Fruit fly (Drosophila melanogaster) whole organism, embryonic: ENCODE measurements around the gene PDCD-5.

Experiments
- Atf-2 ChIP-seq: fragments of 200-800 bp; sonication (Bioruptor generic); optimal IDR thresholded peaks from 2 replicates; lab custom pipeline; 2016; ENCODE audit warnings: missing biosample characterization, missing genetic modification characterization
- Atf3 ChIP-seq: fragments of 200-800 bp; sonication (Bioruptor generic); optimal IDR thresholded peaks from 3 replicates; lab custom pipeline; 2016; ENCODE audit warnings: missing biosample characterization, missing genetic modification characterization
- Awh ChIP-seq: fragments of 200-800 bp; sonication (Bioruptor generic); IDR thresholded peaks from 2 replicates; pipeline ENCODE4, ENCODE4 v1.3.6; 2022; ENCODE audit warnings: missing biosample characterization, missing genetic modification characterization
- B-H2 ChIP-seq: fragments of 200-800 bp; sonication (Bioruptor generic); optimal IDR thresholded peaks from 2 replicates; lab custom pipeline; 2018; ENCODE audit warnings: missing biosample characterization, mild to moderate bottlenecking, missing genetic modification characterization
- BEAF-32 ChIP-seq: fragments of 200-800 bp; sonication (Bioruptor generic); optimal IDR thresholded peaks from 3 replicates; lab custom pipeline; 2017; ENCODE audit warnings: missing biosample characterization, missing genetic modification characterization, mild to moderate bottlenecking, moderate library complexity, missing genetic modification reagents
- CG10321 ChIP-seq: fragments of 200-800 bp; sonication (Bioruptor generic); IDR thresholded peaks from 2 replicates; pipeline ENCODE4 v1.3.6; 2022; ENCODE audit warnings: missing biosample characterization, missing genetic modification characterization
- CG10462 ChIP-seq: fragments of 200-800 bp; sonication (Bioruptor generic); optimal IDR thresholded peaks from 2 replicates; lab custom pipeline; 2016; ENCODE audit warnings: missing biosample characterization, missing genetic modification characterization
- CG12391 ChIP-seq: fragments of 200-800 bp; sonication (Bioruptor generic); optimal IDR thresholded peaks from 3 replicates; lab custom pipeline; 2018; ENCODE audit warnings: missing biosample characterization, mild to moderate bottlenecking, missing genetic modification characterization, moderate library complexity
- CG12659 ChIP-seq: fragments of 200-800 bp; sonication (Bioruptor generic); optimal IDR thresholded peaks from 3 replicates; lab custom pipeline; 2017; ENCODE audit warnings: mild to moderate bottlenecking, missing biosample characterization, missing genetic modification reagents, missing genetic modification characterization
- CG17186 ChIP-seq: fragments of 200-800 bp; sonication (Bioruptor generic); optimal IDR thresholded peaks from 3 replicates; lab custom pipeline; 2017; ENCODE audit warnings: missing biosample characterization, missing genetic modification reagents, missing genetic modification characterization
- CG17361 ChIP-seq: fragments of 200-800 bp; sonication (Bioruptor generic); IDR thresholded peaks from 3 replicates; pipeline ENCODE4 v1.3.6; 2022; ENCODE audit warnings: missing biosample characterization, missing genetic modification characterization
- CG4328 ChIP-seq: fragments of 200-800 bp; sonication (Bioruptor generic); optimal IDR thresholded peaks from 3 replicates; lab custom pipeline; 2017; ENCODE audit warnings: missing biosample characterization, missing genetic modification reagents, missing genetic modification characterization
- CG4820 ChIP-seq: fragments of 200-800 bp; sonication (Bioruptor generic); optimal IDR thresholded peaks from 3 replicates; lab custom pipeline; 2016; ENCODE audit warnings: missing biosample characterization, missing genetic modification characterization
- CG6654 ChIP-seq: fragments of 200-800 bp; sonication (Bioruptor generic); optimal IDR thresholded peaks from 2 replicates; lab custom pipeline; 2017; ENCODE audit warnings: missing biosample characterization, mild to moderate bottlenecking, missing genetic modification characterization
- CG6689 ChIP-seq: fragments of 200-800 bp; sonication (Bioruptor generic); IDR thresholded peaks from 2 replicates; pipeline ENCODE4 v1.3.6; 2022; ENCODE audit warnings: missing biosample characterization, missing genetic modification characterization
- CG7963 ChIP-seq: fragments of 200-800 bp; sonication (Bioruptor generic); IDR thresholded peaks from 3 replicates; pipeline ENCODE4 v1.3.6; 2022; ENCODE audit warnings: missing biosample characterization, missing genetic modification characterization; ENCODE audit not compliant: partially characterized antibody
- CG9876 ChIP-seq: fragments of 200-800 bp; sonication (Bioruptor generic); optimal IDR thresholded peaks from 2 replicates; lab custom pipeline; 2016; ENCODE audit warnings: missing biosample characterization, missing genetic modification characterization
- CHES-1-like ChIP-seq: fragments of 200-800 bp; sonication (Bioruptor generic); optimal IDR thresholded peaks from 2 replicates; lab custom pipeline; 2016; ENCODE audit warnings: missing biosample characterization, missing genetic modification characterization
- Dbx ChIP-seq: fragments of 200-800 bp; sonication (Bioruptor generic); IDR thresholded peaks from 3 replicates; pipeline ENCODE4 v1.3.6; 2022; ENCODE audit warnings: missing biosample characterization, missing genetic modification characterization
- Dip2 ChIP-seq: fragments of 200-800 bp; sonication (Bioruptor generic); IDR thresholded peaks from 2 replicates; pipeline ENCODE4 v1.3.6; 2022; ENCODE audit warnings: missing biosample characterization, missing genetic modification characterization
- Doc3 ChIP-seq: fragments of 200-800 bp; sonication (Bioruptor generic); IDR thresholded peaks from 3 replicates; pipeline ENCODE4 v1.3.6; 2022; ENCODE audit warnings: missing biosample characterization, missing genetic modification characterization; ENCODE audit not compliant: partially characterized antibody
- Fer3 ChIP-seq: fragments of 200-800 bp; sonication (Bioruptor generic); optimal IDR thresholded peaks from 2 replicates; lab custom pipeline; 2018; ENCODE audit warnings: missing biosample characterization, mild to moderate bottlenecking, missing genetic modification characterization, moderate library complexity
- Mad ChIP-seq: fragments of 200-800 bp; sonication (Bioruptor generic); optimal IDR thresholded peaks from 2 replicates; lab custom pipeline; 2016; ENCODE audit warnings: missing biosample characterization, missing genetic modification characterization
- Max ChIP-seq: fragments of 200-800 bp; sonication (Bioruptor generic); optimal IDR thresholded peaks from 2 replicates; lab custom pipeline; 2016; ENCODE audit warnings: missing biosample characterization, mild to moderate bottlenecking, missing genetic modification characterization
- Neu2 ChIP-seq: fragments of 200-800 bp; sonication (Bioruptor generic); optimal IDR thresholded peaks from 3 replicates; lab custom pipeline; 2016; ENCODE audit warnings: missing biosample characterization, missing genetic modification characterization, borderline replicate concordance
- NfI ChIP-seq: fragments of 200-800 bp; sonication (Bioruptor generic); optimal IDR thresholded peaks from 3 replicates; lab custom pipeline; 2018; ENCODE audit warnings: missing biosample characterization, mild to moderate bottlenecking, missing genetic modification characterization, moderate library complexity
- Oaz ChIP-seq: fragments of 200-800 bp; sonication (Bioruptor generic); IDR thresholded peaks from 2 replicates; pipeline ENCODE4 v1.3.6; 2022; ENCODE audit warnings: missing biosample characterization, missing genetic modification characterization
- Sox100B ChIP-seq: fragments of 200-800 bp; sonication (Bioruptor generic); optimal IDR thresholded peaks from 3 replicates; lab custom pipeline; 2018; ENCODE audit warnings: missing biosample characterization, mild to moderate bottlenecking, missing genetic modification characterization
- Sry-δ ChIP-seq: fragments of 200-800 bp; sonication (Bioruptor generic); optimal IDR thresholded peaks from 2 replicates; lab custom pipeline; 2016; ENCODE audit warnings: missing biosample characterization, missing genetic modification characterization
- Trl ChIP-seq, 3 experiments: fragments of >200 bp in 2 of 3; fragments of 200-800 bp in 1 of 3; sonication (Bioruptor generic) in 1 of 3; optimal IDR thresholded peaks; 2 replicates in 1 of 3; 3 replicates in 2 of 3; lab custom pipeline; 2016 to 2017; ENCODE audit warnings: missing biosample characterization in 1 of 3, missing genetic modification characterization in 1 of 3
- Vsx1 ChIP-seq: fragments of 200-800 bp; sonication (Bioruptor generic); optimal IDR thresholded peaks from 2 replicates; lab custom pipeline; 2017; ENCODE audit warnings: missing biosample characterization, mild to moderate bottlenecking, missing genetic modification characterization, missing genetic modification reagents
- bcd ChIP-seq: fragments of 200-800 bp; sonication (Bioruptor generic); optimal IDR thresholded peaks from 2 replicates; lab custom pipeline; 2017; ENCODE audit warnings: missing biosample characterization, mild to moderate bottlenecking, missing genetic modification characterization
- ems ChIP-seq: fragments of 200-800 bp; sonication (Bioruptor generic); optimal IDR thresholded peaks from 3 replicates; lab custom pipeline; 2016; ENCODE audit warnings: missing biosample characterization, missing genetic modification characterization
- gcm2 ChIP-seq: fragments of 200-800 bp; sonication (Bioruptor generic); optimal IDR thresholded peaks from 2 replicates; lab custom pipeline; 2016; ENCODE audit warnings: missing biosample characterization, missing genetic modification characterization
- gro ChIP-seq: fragments of 200-800 bp; sonication (Bioruptor generic); optimal IDR thresholded peaks from 2 replicates; lab custom pipeline; 2016; ENCODE audit warnings: missing biosample characterization, missing genetic modification characterization
- gsb-n ChIP-seq: fragments of 200-800 bp; sonication (Bioruptor generic); optimal IDR thresholded peaks from 3 replicates; lab custom pipeline; 2018; ENCODE audit warnings: missing biosample characterization, mild to moderate bottlenecking, missing genetic modification characterization
- jigr1 ChIP-seq: fragments of 200-800 bp; sonication (Bioruptor generic); IDR thresholded peaks from 3 replicates; pipeline ENCODE4 v1.3.6; 2022; ENCODE audit warnings: missing biosample characterization, missing genetic modification characterization
- kay ChIP-seq: fragments of 200-800 bp; sonication (Bioruptor generic); optimal IDR thresholded peaks from 2 replicates; lab custom pipeline; 2016; ENCODE audit warnings: missing biosample characterization, missing genetic modification characterization
- ken ChIP-seq: fragments of 200-800 bp; sonication (Bioruptor generic); IDR thresholded peaks from 3 replicates; pipeline ENCODE4 v1.3.6; 2022; ENCODE audit warnings: missing biosample characterization, missing genetic modification characterization
- onecut ChIP-seq: fragments of 200-800 bp; sonication (Bioruptor generic); IDR thresholded peaks from 2 replicates; pipeline ENCODE4 v1.3.6; 2022; ENCODE audit warnings: missing biosample characterization, missing genetic modification characterization
- org-1 ChIP-seq: fragments of 200-800 bp; sonication (Bioruptor generic); optimal IDR thresholded peaks from 2 replicates; lab custom pipeline; 2017; ENCODE audit warnings: missing biosample characterization, missing genetic modification characterization
- pho ChIP-seq: fragments of 200-800 bp; sonication (Bioruptor generic); optimal IDR thresholded peaks from 2 replicates; lab custom pipeline; 2016; ENCODE audit warnings: missing biosample characterization, missing genetic modification characterization
- repo ChIP-seq: fragments of 200-800 bp; sonication (Bioruptor generic); optimal IDR thresholded peaks from 2 replicates; lab custom pipeline; 2016; ENCODE audit warnings: missing biosample characterization, missing genetic modification characterization
- sens-2 ChIP-seq: fragments of 200-800 bp; sonication (Bioruptor generic); IDR thresholded peaks from 2 replicates; pipeline ENCODE4 v1.3.6; 2022; ENCODE audit warnings: missing biosample characterization, missing genetic modification characterization
- sob ChIP-seq: fragments of 200-800 bp; sonication (Bioruptor generic); IDR thresholded peaks from 2 replicates; pipeline ENCODE4 v1.3.6; 2022; ENCODE audit warnings: missing biosample characterization, missing genetic modification characterization
- sr ChIP-seq: fragments of 200-800 bp; sonication (Bioruptor generic); IDR thresholded peaks from 3 replicates; pipeline ENCODE4 v1.3.6; 2022; ENCODE audit warnings: missing biosample characterization, missing genetic modification characterization
- sug ChIP-seq: fragments of 200-800 bp; optimal IDR thresholded peaks from 2 replicates; lab custom pipeline; 2019; ENCODE audit warnings: missing biosample characterization, mild to moderate bottlenecking, missing genetic modification characterization, moderate library complexity
- trem ChIP-seq: fragments of 200-800 bp; optimal IDR thresholded peaks from 3 replicates; lab custom pipeline; 2019; ENCODE audit warnings: missing biosample characterization, mild to moderate bottlenecking, missing genetic modification characterization, moderate library complexity
- trh ChIP-seq: fragments of 200-800 bp; sonication (Bioruptor generic); optimal IDR thresholded peaks from 2 replicates; lab custom pipeline; 2016; ENCODE audit warnings: missing biosample characterization, missing genetic modification characterization
- wek ChIP-seq: fragments of 200-800 bp; sonication (Bioruptor generic); optimal IDR thresholded peaks from 3 replicates; lab custom pipeline; 2018; ENCODE audit warnings: missing biosample characterization, mild to moderate bottlenecking, missing genetic modification characterization, moderate library complexity

The PDCD-5 gene

dm6 chr3L:16228659-16229205 lies 3.1 kb downstream of the PDCD-5 start, which contains the start of gene Tmx3 (continued):
- TF ChIP-seq sug (tag; lab: Kevin White, UChicago) (peak; percentile 31), onecut (GFP tag; lab: Robert Waterston, UW) (peak; percentile 67), repo (GFP tag; lab: Kevin White, UChicago) (no peak), Neu2 (GFP tag; lab: Kevin White, UChicago) (no peak), Dbx (peak; percentile 95), Doc3 (GFP tag; lab: Robert Waterston, UW) (no peak), kay (GFP tag; lab: Kevin White, UChicago) (peak; percentile 76), CG6689 (GFP tag; lab: Robert Waterston, UW) (peak; percentile 90), sob (GFP tag; lab: Robert Waterston, UW) (peak; percentile 95), CG17186 (GFP tag; lab: Kevin White, UChicago) (peak; percentile 11), jigr1 (peak; percentile 77), Oaz (GFP tag; lab: Robert Waterston, UW) (peak; percentile 76), Awh (GFP tag; lab: Robert Waterston, UW) (peak; percentile 88), sr (GFP tag; lab: Robert Waterston, UW) (peak; percentile 32; the same call in 1 of the 3 replicates), ems (GFP tag; lab: Kevin White, UChicago) (peak; percentile 57), trem (tag; lab: Kevin White, UChicago) (peak; percentile 83), wek (GFP tag; lab: Kevin White, UChicago) (no peak), Sox100B (peak; percentile 75), BEAF-32 (GFP tag; lab: Kevin White, UChicago) (peak; percentile 28), Vsx1 (no peak), Dip2 (GFP tag; lab: Robert Waterston, UW) (no peak), CG10462 (GFP tag; lab: Kevin White, UChicago) (peak; percentile 65), trh (peak; percentile 77), Atf-2 (peak; percentile 47), gcm2 (GFP tag; lab: Kevin White, UChicago) (peak; percentile 46), CG4820 (peak; percentile 87), pho (peak; percentile 71), ken (GFP tag; lab: Robert Waterston, UW) (peak; percentile 92), CG9876 (GFP tag; lab: Kevin White, UChicago) (no peak), CG7963 (GFP tag; lab: Robert Waterston, UW) (no peak), NfI (peak; percentile 86), CG17361 (GFP tag; lab: Robert Waterston, UW) (peak; percentile 76), CG12659 (peak; percentile 92), CHES-1-like (GFP tag; lab: Kevin White, UChicago) (peak; percentile 55), gsb-n (tag; lab: Kevin White, UChicago) (peak; percentile 85), CG10321 (GFP tag; lab: Robert Waterston, UW) (peak; percentile 55; the same call in 1 of the 2 replicates), CG6654 (GFP tag; lab: Kevin White, UChicago) (peak; percentile 33), Mad (GFP tag; lab: Kevin White, UChicago) (peak; percentile 36), org-1 (peak; percentile 31), Atf3 (GFP tag; lab: Kevin White, UChicago) (peak; percentile 38), bcd (GFP tag; lab: Kevin White, UChicago) (peak; percentile 86), B-H2 (GFP tag; lab: Kevin White, UChicago) (no peak), Max (GFP tag; lab: Kevin White, UChicago) (peak; percentile 91), CG4328 (GFP tag; lab: Kevin White, UChicago) (peak; percentile 23), Trl (optimal IDR thresholded peaks at IDR 0.05; lab: Kevin White, UChicago) (no peak), Trl (GFP tag; optimal IDR thresholded peaks at IDR 0.05; lab: Kevin White, UChicago) (peak; percentile 52), sens-2 (peak; percentile 74), Sry-δ (GFP tag; lab: Kevin White, UChicago) (peak; percentile 26), CG12391 (peak; percentile 96), gro (GFP tag; lab: Kevin White, UChicago) (no peak), Fer3 (tag; lab: Kevin White, UChicago) (peak; percentile 83)
